Fruit fly (Drosophila melanogaster) whole organism, prepupa: ENCODE data around the gene CG32040.

Source experiments
- Blimp-1 ChIP-seq: fragments of 200-800 bp; sonication (Bioruptor generic); optimal IDR thresholded peaks from 3 replicates; lab custom pipeline; 2017; ENCODE audit warnings: missing biosample characterization, missing genetic modification characterization, mild to moderate bottlenecking, moderate library complexity, missing genetic modification reagents
- CG10631 ChIP-seq: fragments of 200-800 bp; sonication (Bioruptor generic); optimal IDR thresholded peaks from 2 replicates; lab custom pipeline; 2016; ENCODE audit warnings: missing biosample characterization, missing genetic modification characterization
- CG10669 ChIP-seq: fragments of 200-800 bp; sonication (Bioruptor generic); optimal IDR thresholded peaks from 3 replicates; lab custom pipeline; 2018; ENCODE audit warnings: missing biosample characterization, mild to moderate bottlenecking, missing genetic modification characterization, moderate library complexity
- CG15336 ChIP-seq: fragments of 200-800 bp; sonication (Bioruptor generic); IDR thresholded peaks from 2 replicates; pipeline ENCODE4 v1.3.6; 2022; ENCODE audit warnings: missing biosample characterization, missing genetic modification characterization
- CG1621 ChIP-seq: fragments of 200-800 bp; sonication (Bioruptor generic); optimal IDR thresholded peaks from 3 replicates; lab custom pipeline; 2018; ENCODE audit warnings: missing biosample characterization, mild to moderate bottlenecking, missing genetic modification characterization
- CG16779 ChIP-seq: fragments of 200-800 bp; sonication (Bioruptor generic); optimal IDR thresholded peaks from 3 replicates; lab custom pipeline; 2017; ENCODE audit warnings: missing biosample characterization, mild to moderate bottlenecking, missing genetic modification characterization
- CG3032 ChIP-seq: fragments of 200-800 bp; optimal IDR thresholded peaks from 2 replicates; lab custom pipeline; 2019; ENCODE audit warnings: missing biosample characterization, mild to moderate bottlenecking, missing genetic modification characterization, moderate library complexity
- CG31627 ChIP-seq: fragments of 200-800 bp; sonication (Bioruptor generic); optimal IDR thresholded peaks from 3 replicates; lab custom pipeline; 2016; ENCODE audit warnings: missing biosample characterization, missing genetic modification characterization
- CG3919 ChIP-seq: fragments of 200-800 bp; sonication (Bioruptor generic); optimal IDR thresholded peaks from 3 replicates; lab custom pipeline; 2016; ENCODE audit warnings: missing biosample characterization, missing genetic modification characterization
- CG4318 ChIP-seq: fragments of 200-800 bp; sonication (Bioruptor generic); optimal IDR thresholded peaks from 3 replicates; lab custom pipeline; 2017; ENCODE audit warnings: missing biosample characterization, mild to moderate bottlenecking, missing genetic modification characterization
- CG6163 ChIP-seq: fragments of 200-800 bp; sonication (Bioruptor generic); IDR thresholded peaks from 3 replicates; pipeline ENCODE4 v1.3.6; 2022; ENCODE audit warnings: missing biosample characterization, missing genetic modification characterization
- CG6276 ChIP-seq: fragments of 200-800 bp; sonication (Bioruptor generic); optimal IDR thresholded peaks from 2 replicates; lab custom pipeline; 2017; ENCODE audit warnings: missing biosample characterization, mild to moderate bottlenecking, missing genetic modification characterization
- CG6792 ChIP-seq: fragments of 200-800 bp; sonication (Bioruptor generic); optimal IDR thresholded peaks from 3 replicates; lab custom pipeline; 2016; ENCODE audit warnings: missing biosample characterization, missing genetic modification characterization
- CG6808 ChIP-seq: fragments of 200-800 bp; sonication (Bioruptor generic); optimal IDR thresholded peaks from 3 replicates; lab custom pipeline; 2017; ENCODE audit warnings: missing biosample characterization, missing genetic modification characterization, mild to moderate bottlenecking, moderate library complexity, missing genetic modification reagents
- CG8119 ChIP-seq: fragments of 200-800 bp; sonication (Bioruptor generic); IDR thresholded peaks from 3 replicates; pipeline ENCODE4 v1.3.6; 2022; ENCODE audit warnings: missing biosample characterization, missing genetic modification characterization
- CG8632 ChIP-seq: fragments of 200-800 bp; sonication (Bioruptor generic); optimal IDR thresholded peaks from 3 replicates; lab custom pipeline; 2016; ENCODE audit warnings: missing biosample characterization, missing genetic modification characterization
- CG9139 ChIP-seq: fragments of 200-800 bp; sonication (Bioruptor generic); optimal IDR thresholded peaks from 3 replicates; lab custom pipeline; 2017; ENCODE audit warnings: missing biosample characterization, mild to moderate bottlenecking, missing genetic modification characterization
- Eip75B ChIP-seq: fragments of 200-800 bp; sonication (Bioruptor generic); optimal IDR thresholded peaks from 3 replicates; lab custom pipeline; 2016; ENCODE audit warnings: missing biosample characterization, missing genetic modification characterization
- Eip78C ChIP-seq: fragments of 200-800 bp; sonication (Bioruptor generic); peaks from one replicate; lab custom pipeline; 2016; ENCODE audit warnings: missing biosample characterization, missing genetic modification characterization
- Eip93F ChIP-seq: fragments of 200-800 bp; sonication (Bioruptor generic); optimal IDR thresholded peaks from 2 replicates; lab custom pipeline; 2016; ENCODE audit warnings: missing biosample characterization, mild to moderate bottlenecking, missing genetic modification characterization
- Ets21C ChIP-seq: fragments of 200-800 bp; sonication (Bioruptor generic); optimal IDR thresholded peaks from 3 replicates; lab custom pipeline; 2016; ENCODE audit warnings: missing biosample characterization, missing genetic modification characterization
- Ets96B ChIP-seq: fragments of 200-800 bp; optimal IDR thresholded peaks from 2 replicates; lab custom pipeline; 2019; ENCODE audit warnings: missing biosample characterization, mild to moderate bottlenecking, missing genetic modification characterization, moderate library complexity
- Gug ChIP-seq: fragments of 200-800 bp; sonication (Bioruptor generic); IDR thresholded peaks from 2 replicates; pipeline ENCODE4 v1.3.6; 2022; ENCODE audit warnings: missing biosample characterization, missing genetic modification characterization
- Hr38 ChIP-seq: sonication (Bioruptor generic); optimal IDR thresholded peaks from 2 replicates; lab custom pipeline; 2016; ENCODE audit warnings: missing biosample characterization, missing genetic modification characterization
- Hr4 ChIP-seq: fragments of 200-800 bp; sonication (Bioruptor generic); optimal IDR thresholded peaks from 3 replicates; lab custom pipeline; 2016; ENCODE audit warnings: missing biosample characterization, missing genetic modification characterization
- Met ChIP-seq: fragments of 200-800 bp; sonication (Bioruptor generic); optimal IDR thresholded peaks from 3 replicates; lab custom pipeline; 2016; ENCODE audit warnings: missing biosample characterization, missing genetic modification characterization
- Smox ChIP-seq: fragments of 200-800 bp; sonication (Bioruptor generic); optimal IDR thresholded peaks from 3 replicates; lab custom pipeline; 2016; ENCODE audit warnings: missing biosample characterization, missing genetic modification characterization
- Sox102F ChIP-seq: fragments of 200-800 bp; sonication (Bioruptor generic); optimal IDR thresholded peaks from 2 replicates; lab custom pipeline; 2016; ENCODE audit warnings: missing biosample characterization, mild to moderate bottlenecking, missing genetic modification characterization
- Sox14 ChIP-seq: fragments of 200-800 bp; sonication (Bioruptor generic); optimal IDR thresholded peaks from 3 replicates; lab custom pipeline; 2016; ENCODE audit warnings: missing biosample characterization, missing genetic modification characterization
- Sox15 ChIP-seq: fragments of 200-800 bp; sonication (Bioruptor generic); optimal IDR thresholded peaks from 3 replicates; lab custom pipeline; 2016; ENCODE audit warnings: missing biosample characterization, missing genetic modification characterization
- achi ChIP-seq: fragments of 200-800 bp; sonication (Bioruptor generic); optimal IDR thresholded peaks from 3 replicates; lab custom pipeline; 2016; ENCODE audit warnings: missing biosample characterization, missing genetic modification characterization
- cyc ChIP-seq: fragments of 200-800 bp; sonication (Bioruptor generic); optimal IDR thresholded peaks from 3 replicates; lab custom pipeline; 2016; ENCODE audit warnings: missing biosample characterization, missing genetic modification characterization
- dsx ChIP-seq: fragments of 200-800 bp; optimal IDR thresholded peaks from 3 replicates; lab custom pipeline; 2019; ENCODE audit warnings: missing biosample characterization, mild to moderate bottlenecking, missing genetic modification characterization, moderate library complexity; ENCODE audit not compliant: poor library complexity, severe bottlenecking
- eg ChIP-seq: fragments of 200-800 bp; sonication (Bioruptor generic); IDR thresholded peaks from 3 replicates; pipeline ENCODE4 v1.3.6; 2022; ENCODE audit warnings: missing biosample characterization, missing genetic modification characterization
- fd59A ChIP-seq: fragments of 200-800 bp; sonication (Bioruptor generic); optimal IDR thresholded peaks from 2 replicates; lab custom pipeline; 2017; ENCODE audit warnings: missing biosample characterization, mild to moderate bottlenecking, missing genetic modification characterization, missing genetic modification reagents
- fd85E ChIP-seq: fragments of 200-800 bp; sonication (Bioruptor generic); optimal IDR thresholded peaks from 3 replicates; lab custom pipeline; 2016; ENCODE audit warnings: missing biosample characterization, missing genetic modification characterization
- fkh ChIP-seq: fragments of 200-800 bp; sonication (Bioruptor generic); optimal IDR thresholded peaks from 3 replicates; lab custom pipeline; 2017; ENCODE audit warnings: missing biosample characterization, mild to moderate bottlenecking, missing genetic modification characterization, moderate library complexity
- net ChIP-seq: fragments of 200-800 bp; sonication (Bioruptor generic); optimal IDR thresholded peaks from 3 replicates; lab custom pipeline; 2016; ENCODE audit warnings: missing biosample characterization, missing genetic modification characterization
- salr ChIP-seq, 2 experiments: fragments of 200-800 bp; sonication (Bioruptor generic); optimal IDR thresholded peaks; 3 replicates each; lab custom pipeline; 2016 to 2018; ENCODE audit warnings: missing biosample characterization in 2 of 2, missing genetic modification characterization in 2 of 2, mild to moderate bottlenecking in 1 of 2
- spab ChIP-seq: fragments of 200-800 bp; sonication (Bioruptor generic); optimal IDR thresholded peaks from 2 replicates; lab custom pipeline; 2017; ENCODE audit warnings: missing biosample characterization, mild to moderate bottlenecking, missing genetic modification characterization, missing genetic modification reagents
- ss ChIP-seq, 2 experiments: fragments of 200-800 bp; sonication (Bioruptor generic); optimal IDR thresholded peaks; 2 replicates in 1 of 2; 3 replicates in 1 of 2; lab custom pipeline; 2017 to 2018; ENCODE audit warnings: mild to moderate bottlenecking in 2 of 2, missing biosample characterization in 2 of 2, missing genetic modification characterization in 2 of 2, moderate library complexity in 1 of 2
- svp ChIP-seq: fragments of 200-800 bp; sonication (Bioruptor generic); peaks from one replicate; lab custom pipeline; 2016; ENCODE audit warnings: missing biosample characterization, missing genetic modification characterization
- vri ChIP-seq: fragments of 200-800 bp; sonication (Bioruptor generic); optimal IDR thresholded peaks from 3 replicates; lab custom pipeline; 2016; ENCODE audit warnings: missing biosample characterization, mild to moderate bottlenecking, missing genetic modification characterization

The CG32040 gene

DNA sequence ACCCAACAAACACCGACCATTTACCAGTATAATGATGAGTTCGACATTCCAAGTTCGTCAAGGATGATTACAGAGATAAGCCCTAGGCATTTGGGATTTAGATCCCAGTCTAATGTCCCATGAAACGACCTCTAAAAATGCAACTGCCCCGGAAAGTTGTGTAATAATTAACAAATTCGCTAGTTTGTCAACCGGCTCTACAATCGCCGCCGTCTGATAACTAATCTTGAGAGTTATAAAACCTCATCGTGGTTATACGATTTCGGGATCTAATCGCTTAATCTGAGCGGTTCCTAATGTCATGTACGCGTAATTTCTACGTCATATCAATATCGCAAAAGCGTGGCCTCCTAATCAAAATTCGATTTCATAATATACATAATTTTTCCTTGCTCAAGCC lies 1.7 kb downstream of the CG32040 start:
- TF ChIP-seq vri (GFP tag; lab: Kevin White, UChicago) = peak; percentile 39
- no peak for TF ChIP-seq achi (GFP tag; lab: Kevin White, UChicago)

DNA sequence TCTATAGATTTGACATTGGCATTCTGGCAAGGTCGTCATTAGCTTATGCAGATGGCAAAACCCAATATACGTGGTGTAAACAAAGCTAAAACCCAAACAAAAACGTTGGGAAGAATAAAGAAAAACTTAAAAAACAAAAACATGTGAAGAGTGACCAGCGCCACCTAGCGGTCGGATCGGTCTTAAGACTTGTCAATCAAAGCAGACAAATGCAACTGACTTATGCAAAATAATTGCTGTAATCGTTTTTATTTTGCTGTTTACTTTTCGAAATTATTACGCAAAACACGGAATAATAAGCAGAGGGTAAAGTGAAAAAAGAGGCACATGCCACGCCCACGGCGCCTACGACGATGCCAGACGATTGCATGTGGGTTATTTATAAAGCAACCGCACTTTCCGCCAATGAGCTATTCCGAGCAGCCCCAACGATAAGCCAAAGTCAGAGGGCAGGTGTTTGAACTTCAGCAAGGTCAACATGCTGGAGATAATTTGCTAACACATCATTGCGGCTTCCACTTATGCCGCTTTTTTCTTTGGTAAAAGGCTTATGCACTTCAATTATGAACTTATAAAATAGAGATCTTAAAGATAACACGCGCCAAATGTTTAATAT lies 2.4 kb downstream of the CG32040 start:
- TF ChIP-seq vri (GFP tag; lab: Kevin White, UChicago) = no peak
- no peak for TF ChIP-seq Ets21C (GFP tag; lab: Kevin White, UChicago)
- no peak for TF ChIP-seq CG10631 (GFP tag; lab: Kevin White, UChicago)
- peak; percentile 28 for TF ChIP-seq Eip78C
- TF ChIP-seq svp = peak; percentile 98
- no peak for TF ChIP-seq Smox
- peak; percentile 26 for TF ChIP-seq fkh (GFP tag; lab: Kevin White, UChicago)

DNA sequence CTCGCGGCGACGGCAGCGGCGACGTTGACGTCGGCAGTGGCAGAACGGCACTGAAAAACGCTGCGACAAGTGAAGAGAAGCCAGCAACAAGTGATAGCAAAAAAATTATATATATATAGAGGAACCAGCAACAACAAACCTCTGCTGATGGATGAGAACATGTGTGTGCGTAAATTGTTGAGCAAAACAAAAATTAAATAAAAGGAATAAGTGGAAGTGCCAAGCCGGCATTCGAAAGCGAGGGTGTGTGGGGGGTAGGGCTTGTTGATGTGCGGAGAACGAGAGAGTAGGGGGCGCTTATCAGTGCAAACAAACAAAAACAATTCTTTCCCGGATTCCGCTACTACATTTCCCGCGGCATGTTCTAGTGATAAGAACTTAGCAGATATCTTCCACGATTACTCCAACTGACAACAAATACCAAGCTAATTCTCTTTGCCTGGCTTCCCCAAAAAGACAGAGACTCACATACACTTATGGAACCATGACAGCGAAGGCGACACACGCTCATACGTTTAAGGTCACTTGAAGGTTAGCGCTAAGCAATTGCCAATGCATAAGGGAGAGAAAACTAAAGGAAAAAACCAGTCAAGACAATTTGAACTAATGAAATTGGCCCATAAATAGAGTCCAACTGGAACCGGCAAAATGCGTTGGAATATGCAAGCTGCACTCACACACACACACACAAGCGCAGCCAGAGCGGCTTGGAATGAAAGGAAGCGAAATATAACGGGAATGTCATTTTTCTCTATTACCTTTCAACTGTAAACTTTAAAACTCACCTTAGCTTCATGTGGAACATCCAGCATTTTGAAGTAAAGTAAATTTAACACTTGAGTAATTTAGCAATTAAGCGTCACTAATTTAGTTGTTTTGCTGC lies 4.2 kb downstream of the CG32040 start:
- TF ChIP-seq ss (GFP tag; optimal IDR thresholded peaks at IDR 0.05; lab: Kevin White, UChicago) (peak; percentile 48 to 77), CG8119 (GFP tag; lab: Robert Waterston, UW) (no peak; the same call in 2 of the 3 replicates), CG3919 (no peak), CG10669 (GFP tag; lab: Kevin White, UChicago) (peak; percentile 10), CG16779 (tag; lab: Kevin White, UChicago) (peak; percentile 83), Eip93F (GFP tag; lab: Kevin White, UChicago) (peak; percentile 62), CG8632 (GFP tag; lab: Kevin White, UChicago) (no peak), CG9139 (GFP tag; lab: Kevin White, UChicago) (peak; percentile 36), Sox14 (peak; percentile 6), Ets96B (peak; percentile 51), CG6276 (GFP tag; lab: Kevin White, UChicago) (peak; percentile 30), Eip78C (peak; percentile 74), Sox15 (GFP tag; lab: Kevin White, UChicago) (no peak), svp (peak; percentile 86), Blimp-1 (no peak), Hr4 (GFP tag; lab: Kevin White, UChicago) (no peak), Sox102F (GFP tag; lab: Kevin White, UChicago) (no peak), CG6792 (GFP tag; lab: Kevin White, UChicago) (no peak), CG3032 (tag; lab: Kevin White, UChicago) (peak; percentile 53), fkh (GFP tag; lab: Kevin White, UChicago) (peak; percentile 89), Gug (no peak), CG15336 (GFP tag; lab: Robert Waterston, UW) (0 out of 2 replicates have a peak, but pooled peaks have one; percentile 20), cyc (GFP tag; lab: Kevin White, UChicago) (no peak), CG1621 (peak; percentile 50), fd85E (GFP tag; lab: Kevin White, UChicago) (no peak), CG6808 (GFP tag; lab: Kevin White, UChicago) (peak; percentile 62), Eip75B (GFP tag; lab: Kevin White, UChicago) (peak; percentile 21), fd59A (GFP tag; lab: Kevin White, UChicago) (no peak), dsx (GFP tag; lab: Kevin White, UChicago) (peak; percentile 52), vri (GFP tag; lab: Kevin White, UChicago) (peak; percentile 9), Hr38 (GFP tag; lab: Kevin White, UChicago) (no peak), salr (GFP tag; optimal IDR thresholded peaks at IDR 0.05; lab: Kevin White, UChicago) (no peak), CG4318 (no peak), spab (GFP tag; lab: Kevin White, UChicago) (peak; percentile 45), CG6163 (peak; percentile 74; the same call in 2 of the 3 replicates), Met (GFP tag; lab: Kevin White, UChicago) (no peak), CG10631 (GFP tag; lab: Kevin White, UChicago) (peak; percentile 20), net (GFP tag; lab: Kevin White, UChicago) (peak; percentile 34), CG31627 (GFP tag; lab: Kevin White, UChicago) (no peak), eg (no peak)
